Worm (Caenorhabditis elegans): ENCODE data around the gene unc-83.

ce11 chrV:6464765-6465164 lies at the start of gene unc-83:
- TF ChIP-seq lin-11 (tag; optimal IDR thresholded peaks at IDR 0.05) (no peak), hlh-30 (tag; optimal IDR thresholded peaks at IDR 0.05; ENCODE audit: insufficient read depth) (no peak), elt-2 (tag; optimal IDR thresholded peaks at IDR 0.05) (no peak), sox-4 (tag; optimal IDR thresholded peaks at IDR 0.05) (no peak), nhr-232 (tag; optimal IDR thresholded peaks at IDR 0.05) (no peak), ceh-34 (tag; optimal IDR thresholded peaks at IDR 0.05) (no peak), fkh-6 (tag; optimal IDR thresholded peaks at IDR 0.05) (no peak), che-1 (tag; optimal IDR thresholded peaks at IDR 0.05) (no peak), ceh-9 (tag; optimal IDR thresholded peaks at IDR 0.05) (no peak), T23F11.4 (GFP tag; optimal IDR thresholded peaks at IDR 0.05) (no peak), pha-4 (tag; optimal IDR thresholded peaks at IDR 0.05) (no peak), unc-86 (tag; optimal IDR thresholded peaks at IDR 0.05) (no peak), ceh-31 (tag; optimal IDR thresholded peaks at IDR 0.05) (no peak), tbx-2 (tag; optimal IDR thresholded peaks at IDR 0.05) (no peak)
